Worm (Caenorhabditis elegans) whole organism, L2 larva: ENCODE data around the gene egl-1.
A peak's percentile ranks its signal among the peaks of the same experiment; 100 is the strongest.
"Not testable (repeated sequence)": the region's sequence is repeated elsewhere in the genome, so short reads cannot be mapped to it uniquely, and the experiment has no call there.

Experiments
- C34F6.9 ChIP-seq: fragments of 150-350 bp; optimal IDR thresholded peaks from 2 replicates; lab custom pipeline; 2014; ENCODE audit warnings: missing biosample characterization, missing genetic modification characterization
- F13H6.1 ChIP-seq: sonication (generic microtip); optimal IDR thresholded peaks from 2 replicates; lab custom pipeline; 2016; ENCODE audit warnings: missing genetic modification characterization, missing compliant biosample characterization
- R02D3.7 ChIP-seq: fragments of 150-350 bp; optimal IDR thresholded peaks from 2 replicates; lab custom pipeline; 2014; ENCODE audit warnings: missing biosample characterization, missing genetic modification characterization
- Y55F3AM.14 ChIP-seq: fragments of 200-800 bp; sonication (Bioruptor generic); optimal IDR thresholded peaks from 2 replicates; lab custom pipeline; 2018; ENCODE audit warnings: mild to moderate bottlenecking, missing genetic modification characterization, missing compliant biosample characterization
- ZK546.5 ChIP-seq: sonication (generic microtip); optimal IDR thresholded peaks from 2 replicates; lab custom pipeline; 2017; ENCODE audit warnings: missing biosample characterization, missing genetic modification characterization
- alr-1 ChIP-seq: fragments of 150-350 bp; optimal IDR thresholded peaks from 2 replicates; lab custom pipeline; 2014; ENCODE audit warnings: missing biosample characterization, missing genetic modification characterization
- aly-2 ChIP-seq: fragments of 150-350 bp; optimal IDR thresholded peaks from 2 replicates; lab custom pipeline; 2014; ENCODE audit warnings: missing biosample characterization, missing genetic modification characterization
- blmp-1 ChIP-seq: sonication (generic microtip); optimal IDR thresholded peaks from 2 replicates; lab custom pipeline; 2017; ENCODE audit warnings: missing genetic modification characterization, mild to moderate bottlenecking, missing compliant biosample characterization, antibody characterized with exemption, moderate library complexity; ENCODE audit not compliant: insufficient read depth
- ceh-82 ChIP-seq: fragments of 150-350 bp; optimal IDR thresholded peaks from 2 replicates; lab custom pipeline; 2014; ENCODE audit warnings: missing biosample characterization, missing genetic modification characterization
- dmd-4 ChIP-seq: sonication (generic microtip); optimal IDR thresholded peaks from 2 replicates; lab custom pipeline; 2017; ENCODE audit warnings: missing biosample characterization, missing genetic modification characterization
- elt-1 ChIP-seq: fragments of 150-350 bp; optimal IDR thresholded peaks from 2 replicates; lab custom pipeline; 2014; ENCODE audit warnings: missing biosample characterization, missing genetic modification characterization
- elt-3 ChIP-seq: sonication (generic microtip); optimal IDR thresholded peaks from 2 replicates; lab custom pipeline; 2017; ENCODE audit warnings: missing biosample characterization, missing genetic modification characterization
- gmeb-1 ChIP-seq: fragments of 150-350 bp; optimal IDR thresholded peaks from 2 replicates; lab custom pipeline; 2014; ENCODE audit warnings: missing biosample characterization, missing genetic modification characterization
- lin-13 ChIP-seq: fragments of 150-350 bp; optimal IDR thresholded peaks from 2 replicates; lab custom pipeline; 2014; ENCODE audit warnings: missing biosample characterization, missing genetic modification reagents, missing genetic modification characterization
- lin-39 ChIP-seq: fragments of 150-350 bp; optimal IDR thresholded peaks from 2 replicates; lab custom pipeline; 2014; ENCODE audit warnings: missing biosample characterization, missing genetic modification reagents, missing genetic modification characterization
- mab-5 ChIP-seq: fragments of 150-350 bp; optimal IDR thresholded peaks from 2 replicates; lab custom pipeline; 2014; ENCODE audit warnings: missing biosample characterization, missing genetic modification characterization
- mbf-1 ChIP-seq: sonication (generic microtip); optimal IDR thresholded peaks from 2 replicates; lab custom pipeline; 2017; ENCODE audit warnings: missing biosample characterization, missing genetic modification characterization
- nhr-12 ChIP-seq: fragments of 150-350 bp; optimal IDR thresholded peaks from 2 replicates; lab custom pipeline; 2014; ENCODE audit warnings: missing biosample characterization, missing genetic modification characterization
- nhr-129 ChIP-seq: fragments of 150-350 bp; optimal IDR thresholded peaks from 2 replicates; lab custom pipeline; 2014; ENCODE audit warnings: missing biosample characterization, missing genetic modification characterization
- nhr-21 ChIP-seq: fragments of 150-350 bp; optimal IDR thresholded peaks from 2 replicates; lab custom pipeline; 2014; ENCODE audit warnings: missing biosample characterization, missing genetic modification characterization
- nhr-23 ChIP-seq: fragments of 150-350 bp; optimal IDR thresholded peaks from 2 replicates; lab custom pipeline; 2014; ENCODE audit warnings: missing biosample characterization, missing genetic modification reagents, missing genetic modification characterization
- nhr-25 ChIP-seq: fragments of 150-350 bp; sonication (generic microtip); optimal IDR thresholded peaks from 3 replicates; lab custom pipeline; 2014; ENCODE audit warnings: missing biosample characterization, missing genetic modification characterization
- nhr-77 ChIP-seq: fragments of 150-350 bp; optimal IDR thresholded peaks from 2 replicates; lab custom pipeline; 2014; ENCODE audit warnings: missing biosample characterization, missing genetic modification characterization
- peb-1 ChIP-seq: fragments of 150-350 bp; optimal IDR thresholded peaks from 2 replicates; lab custom pipeline; 2014; ENCODE audit warnings: missing biosample characterization, missing genetic modification characterization
- sem-4 ChIP-seq: fragments of 150-350 bp; optimal IDR thresholded peaks from 2 replicates; lab custom pipeline; 2014; ENCODE audit warnings: missing biosample characterization, missing genetic modification reagents, missing genetic modification characterization
- sma-3 ChIP-seq: sonication (generic microtip); optimal IDR thresholded peaks from 2 replicates; lab custom pipeline; 2016; ENCODE audit warnings: missing genetic modification reagents, missing genetic modification characterization, missing compliant biosample characterization
- sma-9 ChIP-seq, 2 experiments: fragments of 150-350 bp in 1 of 2; sonication (generic microtip) in 1 of 2; optimal IDR thresholded peaks; 2 replicates each; lab custom pipeline; 2014 to 2016; ENCODE audit warnings: missing genetic modification characterization in 2 of 2, mild to moderate bottlenecking in 1 of 2, missing biosample characterization in 1 of 2, missing compliant biosample characterization in 1 of 2, missing genetic modification reagents in 1 of 2, moderate library complexity in 1 of 2
- snpc-4 ChIP-seq: fragments of 150-350 bp; optimal IDR thresholded peaks from 2 replicates; lab custom pipeline; 2014; ENCODE audit warnings: missing biosample characterization, missing genetic modification characterization
- unc-55 ChIP-seq: fragments of 150-350 bp; sonication (generic microtip); optimal IDR thresholded peaks from 3 replicates; lab custom pipeline; 2014; ENCODE audit warnings: missing biosample characterization, missing genetic modification reagents, missing genetic modification characterization
- unc-62 ChIP-seq: fragments of 150-350 bp; optimal IDR thresholded peaks from 2 replicates; lab custom pipeline; 2014; ENCODE audit warnings: missing biosample characterization, missing genetic modification reagents, missing genetic modification characterization

egl-1 gene

ce11 chrV:14468196-14468874 is 36.2 kb upstream of the egl-1 start, which contains the start of gene srz-97 (continued):
- no peak for TF ChIP-seq mbf-1 (tag; lab: Kevin White, UChicago)
- TF ChIP-seq unc-62: no peak

ce11 chrV:14464368-14464767 is 32.2 kb upstream of the egl-1 start, which contains the start of gene F08H9.4:
Gene F08H9.4 (minus strand): TSS chrV:14464428.
- TF ChIP-seq dmd-4 (tag; lab: Kevin White, UChicago) (no peak), C34F6.9 (peak; percentile 45), snpc-4 (tag; lab: Kevin White, UChicago) (no peak), nhr-129 (peak; percentile 0), unc-55 (GFP tag; lab: Kevin White, UChicago) (peak; percentile 20)

- TF ChIP-seq sma-9 (GFP tag; optimal IDR thresholded peaks at IDR 0.05; lab: Kevin White, UChicago) (peak; percentile 39), gmeb-1 (tag; lab: Kevin White, UChicago) (peak; percentile 9), snpc-4 (tag; lab: Kevin White, UChicago) (peak; percentile 85)
- TF ChIP-seq sma-9 (tag; optimal IDR thresholded peaks at IDR 0.05; lab: Kevin White, UChicago): not testable (repeated sequence)
- TF ChIP-seq, all 48 proteins: peak for 3; not testable (repeated sequence) for 45
These were observed 30.9 kb upstream of the egl-1 start, which contains the start of gene F08H9.3 for ce11 chrV:14463087-14463486. Gene F08H9.3 (minus strand): TSS chrV:14463338.

- TF ChIP-seq Y55F3AM.14 (GFP tag; lab: Kevin White, UChicago): no peak
- TF ChIP-seq C34F6.9: no peak
- TF ChIP-seq blmp-1 (tag; lab: Kevin White, UChicago): no peak
- no peak for TF ChIP-seq lin-13
- no peak for TF ChIP-seq unc-55 (GFP tag; lab: Kevin White, UChicago)
- TF ChIP-seq nhr-12 (tag; lab: Kevin White, UChicago): no peak
- TF ChIP-seq elt-3: no peak
- no peak for TF ChIP-seq lin-39
These were observed 30.5 kb upstream of the egl-1 start for ce11 chrV:14462653-14463052.

- no peak for TF ChIP-seq nhr-21 (tag; lab: Kevin White, UChicago)
- no peak for TF ChIP-seq nhr-25 (tag; lab: Kevin White, UChicago)
- TF ChIP-seq nhr-12 (tag; lab: Kevin White, UChicago): no peak
- TF ChIP-seq ZK546.5 (tag; lab: Kevin White, UChicago): no peak
- no peak for TF ChIP-seq mab-5 (tag; lab: Kevin White, UChicago)
- TF ChIP-seq Y55F3AM.14 (GFP tag; lab: Kevin White, UChicago): no peak
- TF ChIP-seq C34F6.9: no peak
- TF ChIP-seq elt-3: no peak
- no peak for TF ChIP-seq R02D3.7 (tag; lab: Kevin White, UChicago)
- TF ChIP-seq nhr-129: no peak
- no peak for TF ChIP-seq mbf-1 (tag; lab: Kevin White, UChicago)
- TF ChIP-seq, all 48 proteins: peak for 0
These were observed 28.5 kb upstream of the egl-1 start, which contains the start of gene F08H9.2 for ce11 chrV:14460615-14461102. Gene F08H9.2 (plus strand): TSS chrV:14460665.

ce11 chrV:14460122-14460521 is 28.0 kb upstream of the egl-1 start:
- TF ChIP-seq elt-1 (tag; lab: Kevin White, UChicago) (no peak), sma-3 (GFP tag; lab: Kevin White, UChicago) (no peak), sem-4 (no peak), F13H6.1 (no peak), aly-2 (tag; lab: Kevin White, UChicago) (no peak), elt-3 (no peak), nhr-23 (tag; lab: Kevin White, UChicago) (no peak), Y55F3AM.14 (GFP tag; lab: Kevin White, UChicago) (no peak), nhr-77 (tag; lab: Kevin White, UChicago) (no peak), alr-1 (tag; lab: Kevin White, UChicago) (no peak), peb-1 (no peak), ceh-82 (tag; lab: Kevin White, UChicago) (no peak)
